Fruit fly (Drosophila melanogaster): Measurements from ENCODE around the gene CG15020.

DNA sequence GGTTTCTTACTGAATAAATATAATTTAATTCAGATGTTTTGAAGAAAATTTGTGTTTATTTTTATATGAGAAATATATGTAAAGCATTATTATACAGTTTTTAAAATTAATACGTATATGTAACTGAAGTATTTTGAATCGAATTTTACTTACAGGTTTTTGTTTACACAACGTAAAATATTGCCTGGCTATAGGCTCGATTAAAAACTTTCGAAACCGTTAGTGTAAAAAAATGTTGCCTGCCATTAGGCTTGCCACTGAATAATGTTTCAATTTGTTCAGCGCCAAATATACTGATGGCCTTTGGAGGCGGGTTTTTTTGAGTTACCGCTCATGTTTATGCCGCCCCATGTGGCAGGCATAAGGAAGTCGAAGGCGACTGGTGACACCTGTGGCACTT, 5.1 kb downstream of the CG15020 start:
- TF ChIP-seq CG1620 (GFP tag; optimal IDR thresholded peaks at IDR 0.05): no peak
- TF ChIP-seq Crg-1 (GFP tag; optimal IDR thresholded peaks at IDR 0.05): no peak
- TF ChIP-seq CG33017 (tag; optimal IDR thresholded peaks at IDR 0.05): no peak
- no peak for TF ChIP-seq CG7101 (tag; optimal IDR thresholded peaks at IDR 0.05)
- TF ChIP-seq kay (GFP tag; ENCODE audit: borderline replicate concordance): no peak
- no peak for TF ChIP-seq Mnt (GFP tag; optimal IDR thresholded peaks at IDR 0.05)
- no peak for TF ChIP-seq toe (GFP tag; optimal IDR thresholded peaks at IDR 0.05)
- no peak for TF ChIP-seq tj (GFP tag; optimal IDR thresholded peaks at IDR 0.05)
- TF ChIP-seq CG7045 (GFP tag; optimal IDR thresholded peaks at IDR 0.05): no peak
- no peak for TF ChIP-seq Hr96 (GFP tag; optimal IDR thresholded peaks at IDR 0.05)
- TF ChIP-seq Clk (GFP tag; optimal IDR thresholded peaks at IDR 0.05): no peak
- TF ChIP-seq CG14711 (tag; optimal IDR thresholded peaks at IDR 0.05): no peak
- no peak for TF ChIP-seq pad (GFP tag; optimal IDR thresholded peaks at IDR 0.05)
- TF ChIP-seq CG12768 (GFP tag; optimal IDR thresholded peaks at IDR 0.05): no peak
